Fruit fly (Drosophila melanogaster): ENCODE data around the gene dnt.
A peak's percentile ranks its signal among the peaks of the same experiment; 100 is the strongest.

The dnt gene

dm6 chr2L:19363530-19363929, 503 bp upstream of the dnt start:
- TF ChIP-seq EcR (GFP tag; optimal IDR thresholded peaks at IDR 0.05), result no peak
- peak; percentile 63 for TF ChIP-seq CG4496 (GFP tag; IDR thresholded peaks at IDR 0.05)
- 0 out of 2 replicates have a peak, but pooled peaks have one; percentile 15 for TF ChIP-seq Ets98B (GFP tag; IDR thresholded peaks at IDR 0.05)

DNA sequence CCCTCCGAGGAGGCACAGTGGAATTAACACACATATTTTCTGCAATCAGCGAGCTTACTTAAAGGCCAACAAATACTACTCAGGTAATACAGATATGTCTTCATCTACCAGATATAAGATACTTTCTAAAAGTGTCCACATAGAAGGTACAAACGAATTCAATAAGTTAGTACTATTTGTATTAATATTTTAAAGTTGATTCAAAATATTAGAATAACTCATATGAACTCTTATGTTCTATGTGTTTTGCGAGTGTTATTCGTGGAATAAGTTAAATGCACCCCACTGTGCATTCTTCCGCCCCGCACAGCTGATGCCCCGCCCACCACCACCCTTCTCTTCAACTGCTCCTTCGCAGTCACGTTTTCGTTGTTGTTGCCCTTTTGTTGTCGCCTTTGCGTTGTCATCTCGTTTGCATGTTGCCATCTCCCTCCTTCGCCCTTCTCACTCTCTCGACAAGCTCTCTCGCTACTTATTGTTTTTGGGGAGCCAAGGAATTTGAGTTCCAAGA, 1.3 kb downstream of the dnt start:
- peak; percentile 52 for TF ChIP-seq CG34367 (tag; optimal IDR thresholded peaks at IDR 0.05)
- peak; percentile 61 for TF ChIP-seq CG15710 (tag; optimal IDR thresholded peaks at IDR 0.05)
- no peak; the same call in 1 of the 2 replicates for TF ChIP-seq CG32121 (GFP tag; IDR thresholded peaks at IDR 0.05)
- peak; percentile 23 for TF ChIP-seq EcR (GFP tag; optimal IDR thresholded peaks at IDR 0.05)
- TF ChIP-seq CG17806 (tag; optimal IDR thresholded peaks at IDR 0.05), result peak; percentile 55
- TF ChIP-seq CG13204 (GFP tag; optimal IDR thresholded peaks at IDR 0.05), result peak; percentile 58
- TF ChIP-seq CG14655 (GFP tag; optimal IDR thresholded peaks at IDR 0.05), result peak; percentile 66
- TF ChIP-seq D1 (tag; optimal IDR thresholded peaks at IDR 0.05), result no peak
- TF ChIP-seq fd96Ca (GFP tag; IDR thresholded peaks at IDR 0.05), result no peak
- TF ChIP-seq gl (tag; optimal IDR thresholded peaks at IDR 0.05), result peak; percentile 32
- TF ChIP-seq CG9948 (tag; optimal IDR thresholded peaks at IDR 0.05), result peak; percentile 59
- peak; percentile 61 for TF ChIP-seq Pif1B (GFP tag; optimal IDR thresholded peaks at IDR 0.05)
- peak; percentile 41 for TF ChIP-seq CG8301 (tag; optimal IDR thresholded peaks at IDR 0.05)
- TF ChIP-seq CG12605 (GFP tag; IDR thresholded peaks at IDR 0.05), result no peak
- TF ChIP-seq CG10348 (GFP tag; IDR thresholded peaks at IDR 0.05), result no peak; the same call in 1 of the 2 replicates
- peak; percentile 78 for TF ChIP-seq Snoo (tag; optimal IDR thresholded peaks at IDR 0.05)
- TF ChIP-seq rn (GFP tag; IDR thresholded peaks at IDR 0.05), result no peak
- TF ChIP-seq Pif1A (GFP tag; optimal IDR thresholded peaks at IDR 0.05), result peak; percentile 65
- 0 out of 3 replicates have a peak, but pooled peaks have one; percentile 16 for TF ChIP-seq CG4496 (GFP tag; IDR thresholded peaks at IDR 0.05)
- peak; percentile 79 for TF ChIP-seq CG8159 (tag; optimal IDR thresholded peaks at IDR 0.05)
- TF ChIP-seq Ets98B (GFP tag; IDR thresholded peaks at IDR 0.05), result no peak

DNA sequence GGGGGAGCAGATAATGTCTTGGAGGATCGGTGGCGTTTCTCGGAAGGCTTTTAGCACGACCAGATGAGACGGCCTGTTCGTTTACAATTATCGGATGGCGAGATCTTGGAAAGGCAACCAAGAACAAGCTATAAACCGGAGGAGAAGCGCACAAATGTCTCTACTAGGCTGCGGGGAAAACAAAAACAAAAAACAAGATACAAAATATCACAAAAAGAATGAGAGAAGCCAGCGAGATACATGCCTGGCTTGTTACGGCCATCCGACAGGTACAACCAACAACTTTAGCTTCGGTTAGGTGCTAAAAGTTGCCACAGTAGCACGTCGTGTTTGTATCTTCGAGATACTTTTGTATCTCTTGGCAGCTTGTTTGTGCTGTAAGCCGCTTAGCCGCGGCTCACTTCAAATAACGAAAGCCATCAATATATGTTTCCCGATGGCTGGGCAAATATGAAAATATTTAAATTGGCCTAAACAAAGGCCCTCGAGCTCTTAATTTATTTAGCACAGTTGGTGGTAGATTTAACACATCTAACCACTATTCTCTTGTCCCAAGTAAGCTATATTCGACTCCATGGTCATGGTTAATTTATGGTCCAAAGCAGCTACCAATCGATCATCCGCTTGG, 3.1 kb downstream of the dnt start:
- TF ChIP-seq CG13204 (GFP tag; optimal IDR thresholded peaks at IDR 0.05), result peak; percentile 41
- peak; percentile 48 for TF ChIP-seq CG14655 (GFP tag; optimal IDR thresholded peaks at IDR 0.05)
- TF ChIP-seq fd96Ca (GFP tag; IDR thresholded peaks at IDR 0.05), result no peak
- TF ChIP-seq CG32121 (GFP tag; IDR thresholded peaks at IDR 0.05), result no peak
- TF ChIP-seq CG4496 (GFP tag; IDR thresholded peaks at IDR 0.05), result no peak; the same call in 2 of the 3 replicates
- TF ChIP-seq Pif1B (GFP tag; optimal IDR thresholded peaks at IDR 0.05), result no peak
- no peak for TF ChIP-seq Ets98B (GFP tag; IDR thresholded peaks at IDR 0.05)
- TF ChIP-seq D1 (tag; optimal IDR thresholded peaks at IDR 0.05), result no peak
- TF ChIP-seq CG8159 (tag; optimal IDR thresholded peaks at IDR 0.05), result peak; percentile 10
- no peak for TF ChIP-seq EcR (GFP tag; optimal IDR thresholded peaks at IDR 0.05)
- peak; percentile 78 for TF ChIP-seq gl (tag; optimal IDR thresholded peaks at IDR 0.05)
- peak; percentile 2 for TF ChIP-seq CG8301 (tag; optimal IDR thresholded peaks at IDR 0.05)
- TF ChIP-seq rn (GFP tag; IDR thresholded peaks at IDR 0.05), result no peak
- peak; percentile 56 for TF ChIP-seq CG34367 (tag; optimal IDR thresholded peaks at IDR 0.05)
- TF ChIP-seq CG9948 (tag; optimal IDR thresholded peaks at IDR 0.05), result no peak
- TF ChIP-seq Pif1A (GFP tag; optimal IDR thresholded peaks at IDR 0.05), result no peak
- peak; percentile 34; the same call in 1 of the 2 replicates for TF ChIP-seq CG12605 (GFP tag; IDR thresholded peaks at IDR 0.05)
- peak; percentile 24 for TF ChIP-seq CG17806 (tag; optimal IDR thresholded peaks at IDR 0.05)
- TF ChIP-seq CG10348 (GFP tag; IDR thresholded peaks at IDR 0.05), result no peak
- peak; percentile 29 for TF ChIP-seq CG15710 (tag; optimal IDR thresholded peaks at IDR 0.05)
- TF ChIP-seq Snoo (tag; optimal IDR thresholded peaks at IDR 0.05), result no peak

- TF ChIP-seq CG8301 (tag; optimal IDR thresholded peaks at IDR 0.05), result peak; percentile 88
- TF ChIP-seq Snoo (tag; optimal IDR thresholded peaks at IDR 0.05), result peak; percentile 59
- peak; percentile 92 for TF ChIP-seq CG12605 (GFP tag; IDR thresholded peaks at IDR 0.05)
- peak; percentile 74 for TF ChIP-seq CG13204 (GFP tag; optimal IDR thresholded peaks at IDR 0.05)
- TF ChIP-seq rn (GFP tag; IDR thresholded peaks at IDR 0.05), result peak; percentile 87
- TF ChIP-seq Pif1A (GFP tag; optimal IDR thresholded peaks at IDR 0.05), result peak; percentile 94
- peak; percentile 61 for TF ChIP-seq CG10348 (GFP tag; IDR thresholded peaks at IDR 0.05)
- TF ChIP-seq CG15710 (tag; optimal IDR thresholded peaks at IDR 0.05), result peak; percentile 93
- peak; percentile 94 for TF ChIP-seq CG17806 (tag; optimal IDR thresholded peaks at IDR 0.05)
- peak; percentile 95 for TF ChIP-seq Ets98B (GFP tag; IDR thresholded peaks at IDR 0.05)
- peak; percentile 91 for TF ChIP-seq CG14655 (GFP tag; optimal IDR thresholded peaks at IDR 0.05)
- TF ChIP-seq CG8159 (tag; optimal IDR thresholded peaks at IDR 0.05), result peak; percentile 92
- TF ChIP-seq CG34367 (tag; optimal IDR thresholded peaks at IDR 0.05), result peak; percentile 92
- TF ChIP-seq CG4496 (GFP tag; IDR thresholded peaks at IDR 0.05), result peak; percentile 95
- TF ChIP-seq gl (tag; optimal IDR thresholded peaks at IDR 0.05), result peak; percentile 80
- TF ChIP-seq Pif1B (GFP tag; optimal IDR thresholded peaks at IDR 0.05), result peak; percentile 92
- TF ChIP-seq CG9948 (tag; optimal IDR thresholded peaks at IDR 0.05), result peak; percentile 92
- TF ChIP-seq D1 (tag; optimal IDR thresholded peaks at IDR 0.05), result peak; percentile 76
- peak; percentile 96 for TF ChIP-seq fd96Ca (GFP tag; IDR thresholded peaks at IDR 0.05)
- peak; percentile 39 for TF ChIP-seq EcR (GFP tag; optimal IDR thresholded peaks at IDR 0.05)
- peak; percentile 95 for TF ChIP-seq CG32121 (GFP tag; IDR thresholded peaks at IDR 0.05)
Measured at dm6 chr2L:19358017-19358471, 5.0 kb downstream of the dnt start.

- TF ChIP-seq CG12605 (GFP tag; IDR thresholded peaks at IDR 0.05), result no peak
- peak; percentile 23 for TF ChIP-seq CG9948 (tag; optimal IDR thresholded peaks at IDR 0.05)
- TF ChIP-seq CG32121 (GFP tag; IDR thresholded peaks at IDR 0.05), result no peak
- no peak for TF ChIP-seq Snoo (tag; optimal IDR thresholded peaks at IDR 0.05)
- TF ChIP-seq CG34367 (tag; optimal IDR thresholded peaks at IDR 0.05), result no peak
- TF ChIP-seq gl (tag; optimal IDR thresholded peaks at IDR 0.05), result no peak
- peak; percentile 54 for TF ChIP-seq CG14655 (GFP tag; optimal IDR thresholded peaks at IDR 0.05)
- peak; percentile 39 for TF ChIP-seq CG17806 (tag; optimal IDR thresholded peaks at IDR 0.05)
- TF ChIP-seq CG4496 (GFP tag; IDR thresholded peaks at IDR 0.05), result no peak
- TF ChIP-seq Pif1B (GFP tag; optimal IDR thresholded peaks at IDR 0.05), result no peak
- no peak for TF ChIP-seq rn (GFP tag; IDR thresholded peaks at IDR 0.05)
- no peak for TF ChIP-seq fd96Ca (GFP tag; IDR thresholded peaks at IDR 0.05)
- TF ChIP-seq CG8159 (tag; optimal IDR thresholded peaks at IDR 0.05), result peak; percentile 58
- TF ChIP-seq CG8301 (tag; optimal IDR thresholded peaks at IDR 0.05), result peak; percentile 32
- no peak for TF ChIP-seq Ets98B (GFP tag; IDR thresholded peaks at IDR 0.05)
- TF ChIP-seq CG15710 (tag; optimal IDR thresholded peaks at IDR 0.05), result peak; percentile 24
- TF ChIP-seq EcR (GFP tag; optimal IDR thresholded peaks at IDR 0.05), result peak; percentile 9
- TF ChIP-seq Pif1A (GFP tag; optimal IDR thresholded peaks at IDR 0.05), result peak; percentile 19
- TF ChIP-seq CG10348 (GFP tag; IDR thresholded peaks at IDR 0.05), result no peak
- no peak for TF ChIP-seq D1 (tag; optimal IDR thresholded peaks at IDR 0.05)
- no peak for TF ChIP-seq CG13204 (GFP tag; optimal IDR thresholded peaks at IDR 0.05)
Measured at dm6 chr2L:19342767-19343166, 20.3 kb downstream of the dnt start.
